Fruit fly (Drosophila melanogaster): Measurements from ENCODE around the gene CG12239.
A peak's percentile ranks its signal among the peaks of the same experiment; 100 is the strongest.

CG12239 gene

DNA sequence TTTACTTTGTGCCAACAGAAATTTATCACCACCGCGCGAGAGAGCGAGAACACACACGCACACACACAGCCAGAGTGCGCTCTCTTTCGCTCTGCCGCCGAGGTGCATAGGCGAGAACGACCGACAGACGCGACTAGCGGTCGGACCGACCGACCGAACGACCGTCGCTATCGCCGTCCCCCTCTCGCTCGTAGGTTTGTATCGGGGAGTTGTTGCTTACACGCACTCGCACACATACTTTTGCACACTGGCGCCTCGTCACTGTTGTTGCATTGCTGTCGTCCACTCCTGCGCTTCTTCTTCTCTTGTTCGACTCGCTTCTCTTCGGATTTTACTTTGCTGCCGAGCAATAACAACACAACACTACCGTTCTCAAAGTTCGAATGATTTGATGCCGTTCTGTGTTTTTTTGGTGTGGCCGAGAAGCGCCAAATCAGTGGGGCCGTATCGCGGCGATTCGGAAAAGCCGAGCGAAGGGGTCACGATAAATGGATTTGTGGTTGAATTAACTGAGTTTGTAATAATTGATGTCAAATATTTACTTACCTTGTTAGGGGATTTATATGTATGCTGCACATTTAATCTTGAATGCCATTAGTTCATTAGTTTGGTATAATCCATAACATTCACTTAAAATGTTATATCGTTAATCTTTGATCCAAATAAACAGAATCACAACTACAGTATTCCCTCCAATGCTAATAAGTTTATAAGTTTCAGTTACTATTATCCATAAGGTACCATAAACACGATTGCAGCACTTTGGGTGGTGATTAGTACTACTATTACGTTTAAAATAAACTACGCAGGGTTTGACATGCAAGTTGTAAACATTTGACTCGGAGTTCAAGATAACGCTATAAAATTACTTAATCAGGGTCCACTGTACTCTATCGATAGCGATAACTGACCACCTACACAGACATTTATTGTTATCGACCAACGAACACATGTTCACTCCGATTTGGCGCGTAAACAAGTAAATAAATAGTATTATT, 44.8 kb upstream of the CG12239 start, which contains the start of the genes IntS6 and Rtel1 (continued):
- TF ChIP-seq svp (GFP tag) (peak; percentile 96), cyc (GFP tag; optimal IDR thresholded peaks at IDR 0.05) (peak; percentile 94), Smox (GFP tag; optimal IDR thresholded peaks at IDR 0.05) (peak; percentile 93), CG11902 (GFP tag; optimal IDR thresholded peaks at IDR 0.05) (peak; percentile 89), Hr4 (GFP tag; optimal IDR thresholded peaks at IDR 0.05) (peak; percentile 94), CG6808 (GFP tag; optimal IDR thresholded peaks at IDR 0.05) (peak; percentile 80), Ets21C (GFP tag; optimal IDR thresholded peaks at IDR 0.05) (peak; percentile 93), CG6276 (GFP tag; optimal IDR thresholded peaks at IDR 0.05) (peak; percentile 84), CG31627 (GFP tag; optimal IDR thresholded peaks at IDR 0.05) (peak; percentile 95), CG15336 (GFP tag; IDR thresholded peaks at IDR 0.05) (peak; percentile 91), Eip78C (GFP tag) (peak; percentile 96), CG4318 (GFP tag; optimal IDR thresholded peaks at IDR 0.05) (peak; percentile 81), CG3919 (GFP tag; optimal IDR thresholded peaks at IDR 0.05) (peak; percentile 88), Lpt (GFP tag; optimal IDR thresholded peaks at IDR 0.05) (peak; percentile 76), topi (GFP tag; optimal IDR thresholded peaks at IDR 0.05) (peak; percentile 93), Sox102F (GFP tag; optimal IDR thresholded peaks at IDR 0.05) (peak; percentile 92), Sox14 (GFP tag; optimal IDR thresholded peaks at IDR 0.05) (peak; percentile 94), CG7368 (GFP tag; optimal IDR thresholded peaks at IDR 0.05) (peak; percentile 82), CG34406 (GFP tag; optimal IDR thresholded peaks at IDR 0.05) (peak; percentile 87), CG11294 (GFP tag; IDR thresholded peaks at IDR 0.05) (peak; percentile 83), fd85E (GFP tag; optimal IDR thresholded peaks at IDR 0.05) (peak; percentile 40), CG1621 (tag; optimal IDR thresholded peaks at IDR 0.05) (peak; percentile 89), spab (GFP tag; optimal IDR thresholded peaks at IDR 0.05) (peak; percentile 74), CG32006 (GFP tag; optimal IDR thresholded peaks at IDR 0.05) (peak; percentile 90)

DNA sequence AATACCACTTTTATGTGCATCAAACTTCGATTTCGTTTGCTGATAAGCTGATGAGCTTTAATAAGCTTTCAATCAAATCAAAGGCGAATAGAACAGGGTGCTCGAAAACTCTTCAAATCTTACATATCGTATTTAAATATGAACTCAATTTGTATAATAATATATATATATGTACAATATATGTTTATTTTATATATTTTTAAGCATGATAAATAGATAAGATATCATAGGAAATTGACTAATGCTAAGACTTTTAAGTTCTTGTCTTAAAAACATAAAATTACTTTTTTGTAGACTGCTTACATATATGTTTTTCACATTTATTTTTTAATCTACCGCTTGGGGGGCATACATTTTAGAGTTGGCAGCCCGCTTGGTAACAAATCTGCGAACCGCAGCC, 40.0 kb upstream of the CG12239 start, which contains the start of gene CG15772:
TSS of gene CG15772 (plus strand) at position 301 of the 400 bp plus-strand sequence.
- no peak for TF ChIP-seq CG10631 (GFP tag; optimal IDR thresholded peaks at IDR 0.05)
- TF ChIP-seq topi (GFP tag; optimal IDR thresholded peaks at IDR 0.05), result no peak
- no peak for TF ChIP-seq Hr38 (GFP tag; optimal IDR thresholded peaks at IDR 0.05)

DNA sequence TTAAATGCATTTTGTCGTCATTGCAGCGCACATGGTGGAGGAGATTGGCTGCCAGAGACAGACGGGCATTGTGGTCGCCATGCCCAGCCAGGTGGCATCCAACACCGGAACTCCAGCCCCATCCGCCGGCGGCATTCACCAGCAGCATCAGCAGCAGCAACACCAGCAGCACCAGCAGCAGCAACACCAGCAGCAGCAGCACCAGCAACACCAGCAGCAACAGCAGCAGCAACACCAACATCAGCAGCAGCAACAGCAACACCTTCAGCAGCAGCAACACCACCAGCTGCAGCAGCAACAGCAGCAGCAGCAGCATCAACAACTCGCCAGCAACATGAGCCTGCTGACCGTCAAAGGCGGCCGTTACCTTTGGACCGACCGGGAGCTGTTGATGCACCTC, 39.1 kb upstream of the CG12239 start:
- TF ChIP-seq CG11294 (GFP tag; IDR thresholded peaks at IDR 0.05), result no peak
- no peak for TF ChIP-seq Sox102F (GFP tag; optimal IDR thresholded peaks at IDR 0.05)
- no peak for TF ChIP-seq CG7368 (GFP tag; optimal IDR thresholded peaks at IDR 0.05)
- TF ChIP-seq CG16779 (tag; optimal IDR thresholded peaks at IDR 0.05), result no peak
- TF ChIP-seq Eip93F (GFP tag; optimal IDR thresholded peaks at IDR 0.05), result no peak
- TF ChIP-seq CG8319 (GFP tag; optimal IDR thresholded peaks at IDR 0.05), result no peak
- no peak for TF ChIP-seq Smox (GFP tag; optimal IDR thresholded peaks at IDR 0.05)
- TF ChIP-seq vri (GFP tag; optimal IDR thresholded peaks at IDR 0.05), result no peak
- no peak for TF ChIP-seq CG10631 (GFP tag; optimal IDR thresholded peaks at IDR 0.05)
- no peak for TF ChIP-seq topi (GFP tag; optimal IDR thresholded peaks at IDR 0.05)

DNA sequence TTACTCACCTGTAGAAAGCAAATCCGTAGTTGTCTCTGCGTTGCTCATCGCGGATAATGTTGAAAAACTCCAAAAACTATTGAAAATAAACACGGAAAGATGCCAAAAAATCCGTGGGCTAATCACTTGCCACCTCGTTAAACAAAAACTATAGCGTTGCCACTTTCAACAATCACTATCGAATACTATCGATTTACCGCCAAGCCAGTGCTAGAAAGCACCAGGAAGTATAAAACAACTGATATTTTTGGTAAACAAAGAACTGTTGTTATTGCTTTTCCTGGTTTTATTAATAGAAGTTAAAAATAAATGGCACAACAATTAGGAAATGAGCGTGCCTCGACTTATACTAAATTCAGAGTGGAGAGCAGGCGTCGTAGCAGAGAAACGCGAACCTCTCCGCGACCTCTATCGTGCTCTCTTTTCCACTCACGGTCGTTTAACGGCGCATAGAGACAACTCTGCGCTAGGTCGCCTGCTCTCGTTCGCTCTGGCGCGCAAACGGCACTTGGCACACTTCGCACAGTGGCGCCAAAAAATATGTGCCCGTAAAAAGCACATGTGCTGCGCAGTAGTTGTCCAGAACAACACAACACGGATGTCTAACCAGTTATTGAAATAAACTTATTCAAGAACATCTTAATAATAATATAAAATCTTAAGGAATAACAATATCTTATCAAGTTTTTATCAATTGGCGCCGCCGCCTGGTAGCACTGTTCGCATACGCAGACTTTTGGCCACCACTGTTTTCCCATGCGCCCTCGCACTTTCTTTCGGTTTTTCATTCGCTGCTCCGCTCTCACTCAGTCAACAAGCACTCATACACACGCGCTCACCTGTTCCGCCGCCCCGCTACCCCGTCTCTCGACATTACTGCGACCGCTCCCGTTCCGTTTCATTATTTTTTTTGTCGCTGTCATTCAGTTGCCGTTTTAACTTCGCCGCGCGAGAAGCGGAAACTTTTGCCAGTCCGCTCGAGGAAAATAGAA, 36.8 kb upstream of the CG12239 start, which contains the start of the genes lin-52 and CG15771:
TSS of gene lin-52 (minus strand) at position 122 of the 992 bp plus-strand sequence.
TSS of gene CG15771 (plus strand) at position 738 of the 992 bp plus-strand sequence.
- TF ChIP-seq fd85E (GFP tag; optimal IDR thresholded peaks at IDR 0.05) (peak; percentile 89), ss (GFP tag; optimal IDR thresholded peaks at IDR 0.05) (peak; percentile 96 to 97), Sox14 (GFP tag; optimal IDR thresholded peaks at IDR 0.05) (peak; percentile 91), Blimp-1 (GFP tag; optimal IDR thresholded peaks at IDR 0.05) (peak; percentile 92), acj6 (GFP tag; optimal IDR thresholded peaks at IDR 0.05) (peak; percentile 96), esn (GFP tag; optimal IDR thresholded peaks at IDR 0.05) (peak; percentile 96), CG11902 (GFP tag; optimal IDR thresholded peaks at IDR 0.05) (peak; percentile 89), Eip93F (GFP tag; optimal IDR thresholded peaks at IDR 0.05) (peak; percentile 94), Ets21C (GFP tag; optimal IDR thresholded peaks at IDR 0.05) (peak; percentile 86), svp (GFP tag) (peak; percentile 97), CG3032 (tag; optimal IDR thresholded peaks at IDR 0.05) (peak; percentile 96), CG34406 (GFP tag; optimal IDR thresholded peaks at IDR 0.05) (peak; percentile 94), Sox15 (GFP tag; optimal IDR thresholded peaks at IDR 0.05) (peak; percentile 95), CG6808 (GFP tag; optimal IDR thresholded peaks at IDR 0.05) (peak; percentile 98), Smox (GFP tag; optimal IDR thresholded peaks at IDR 0.05) (peak; percentile 93), fd59A (GFP tag; optimal IDR thresholded peaks at IDR 0.05) (peak; percentile 94), CG10631 (GFP tag; optimal IDR thresholded peaks at IDR 0.05) (peak; percentile 95), CG6854 (GFP tag; optimal IDR thresholded peaks at IDR 0.05) (peak; percentile 96), CG9139 (GFP tag; optimal IDR thresholded peaks at IDR 0.05) (peak; percentile 95)
